Fruit fly (Drosophila melanogaster) whole organism, embryonic: ENCODE results near the gene ArfGAP1.

Source experiments
- ATbp ChIP-seq: fragments of 200-800 bp; sonication (Bioruptor generic); optimal IDR thresholded peaks from 2 replicates; lab custom pipeline; 2017; ENCODE audit warnings: missing biosample characterization, mild to moderate bottlenecking, missing genetic modification characterization, missing genetic modification reagents
- Aef1 ChIP-seq: fragments of 200-800 bp; sonication (Bioruptor generic); IDR thresholded peaks from 3 replicates; pipeline ENCODE4 v1.3.6; 2022; ENCODE audit warnings: missing biosample characterization, missing genetic modification characterization
- CG11398 ChIP-seq: fragments of 200-800 bp; sonication (Bioruptor generic); optimal IDR thresholded peaks from 2 replicates; lab custom pipeline; 2016; ENCODE audit warnings: missing biosample characterization, missing genetic modification characterization
- CG13424 ChIP-seq: fragments of 200-800 bp; sonication (Bioruptor generic); optimal IDR thresholded peaks from 2 replicates; lab custom pipeline; 2019; ENCODE audit warnings: missing biosample characterization, mild to moderate bottlenecking, missing genetic modification characterization, moderate library complexity
- CG13624 ChIP-seq: fragments of 200-800 bp; sonication (Bioruptor generic); optimal IDR thresholded peaks from 2 replicates; lab custom pipeline; 2016; ENCODE audit warnings: missing biosample characterization, missing genetic modification characterization
- CG13894 ChIP-seq: fragments of 200-800 bp; sonication (Bioruptor generic); optimal IDR thresholded peaks from 3 replicates; lab custom pipeline; 2018; ENCODE audit warnings: missing biosample characterization, mild to moderate bottlenecking, missing genetic modification characterization, moderate library complexity
- CG14710 ChIP-seq: fragments of 200-800 bp; sonication (Bioruptor generic); optimal IDR thresholded peaks from 3 replicates; lab custom pipeline; 2019; ENCODE audit warnings: missing biosample characterization, mild to moderate bottlenecking, missing genetic modification characterization, moderate library complexity
- CG14860 ChIP-seq: fragments of 200-800 bp; sonication (Bioruptor generic); IDR thresholded peaks from 3 replicates; pipeline ENCODE4 v1.3.6; 2022; ENCODE audit warnings: missing biosample characterization, missing genetic modification characterization; ENCODE audit not compliant: partially characterized antibody
- CG16813 ChIP-seq: fragments of 200-800 bp; sonication (Bioruptor generic); IDR thresholded peaks from 3 replicates; pipeline ENCODE4 v1.3.6; 2022; ENCODE audit warnings: missing biosample characterization, missing genetic modification characterization; ENCODE audit not compliant: partially characterized antibody
- CG17186 ChIP-seq: fragments of 200-800 bp; sonication (Bioruptor generic); optimal IDR thresholded peaks from 3 replicates; lab custom pipeline; 2017; ENCODE audit warnings: missing biosample characterization, missing genetic modification reagents, missing genetic modification characterization
- CG18599 ChIP-seq: fragments of 200-800 bp; sonication (Bioruptor generic); optimal IDR thresholded peaks from 3 replicates; lab custom pipeline; 2017; ENCODE audit warnings: missing biosample characterization, missing genetic modification characterization, mild to moderate bottlenecking, moderate library complexity, missing genetic modification reagents
- CG33557 ChIP-seq: fragments of 200-800 bp; sonication (Bioruptor generic); optimal IDR thresholded peaks from 2 replicates; lab custom pipeline; 2019; ENCODE audit warnings: missing biosample characterization, mild to moderate bottlenecking, missing genetic modification characterization, moderate library complexity
- CG3407 ChIP-seq: fragments of 200-800 bp; sonication (Bioruptor generic); optimal IDR thresholded peaks from 2 replicates; lab custom pipeline; 2018; ENCODE audit warnings: missing biosample characterization, mild to moderate bottlenecking, missing genetic modification characterization
- CG4404 ChIP-seq: fragments of 200-800 bp; sonication (Bioruptor generic); IDR thresholded peaks from 2 replicates; pipeline ENCODE4 v1.3.6; 2022; ENCODE audit warnings: missing biosample characterization, missing genetic modification characterization
- CG4707 ChIP-seq: fragments of 200-800 bp; sonication (Bioruptor generic); optimal IDR thresholded peaks from 2 replicates; lab custom pipeline; 2018; ENCODE audit warnings: missing biosample characterization, mild to moderate bottlenecking, missing genetic modification characterization, moderate library complexity
- CG8359 ChIP-seq: fragments of 200-800 bp; sonication (Bioruptor generic); optimal IDR thresholded peaks from 2 replicates; lab custom pipeline; 2017; ENCODE audit warnings: missing biosample characterization, mild to moderate bottlenecking, missing genetic modification characterization, borderline replicate concordance
- CG8924 ChIP-seq: fragments of 200-800 bp; optimal IDR thresholded peaks from 3 replicates; lab custom pipeline; 2019; ENCODE audit warnings: missing biosample characterization, mild to moderate bottlenecking, missing genetic modification characterization, moderate library complexity
- CG8944 ChIP-seq: fragments of 200-800 bp; sonication (Bioruptor generic); optimal IDR thresholded peaks from 3 replicates; lab custom pipeline; 2016; ENCODE audit warnings: missing biosample characterization, missing genetic modification characterization
- CG9727 ChIP-seq: fragments of 200-800 bp; sonication (Bioruptor generic); optimal IDR thresholded peaks from 3 replicates; lab custom pipeline; 2017; ENCODE audit warnings: missing biosample characterization, mild to moderate bottlenecking, missing genetic modification characterization
- CG9817 ChIP-seq: fragments of 200-800 bp; sonication (Bioruptor generic); optimal IDR thresholded peaks from 2 replicates; lab custom pipeline; 2018; ENCODE audit warnings: missing biosample characterization, mild to moderate bottlenecking, missing genetic modification characterization, moderate library complexity
- CG9932 ChIP-seq: fragments of 200-800 bp; sonication (Bioruptor generic); IDR thresholded peaks from 2 replicates; pipeline ENCODE4 v1.3.6; 2022; ENCODE audit warnings: missing biosample characterization, missing genetic modification characterization
- D19A ChIP-seq: fragments of 200-800 bp; optimal IDR thresholded peaks from 3 replicates; lab custom pipeline; 2019; ENCODE audit warnings: missing biosample characterization, mild to moderate bottlenecking, missing genetic modification characterization, moderate library complexity
- Dek ChIP-seq: fragments of 200-800 bp; sonication (Bioruptor generic); optimal IDR thresholded peaks from 3 replicates; lab custom pipeline; 2019; ENCODE audit warnings: missing biosample characterization, mild to moderate bottlenecking, missing genetic modification characterization, moderate library complexity
- Elba2 ChIP-seq: fragments of 200-800 bp; sonication (Bioruptor generic); optimal IDR thresholded peaks from 3 replicates; lab custom pipeline; 2016; ENCODE audit warnings: missing biosample characterization, missing genetic modification characterization
- Fer1 ChIP-seq: fragments of 200-800 bp; sonication (Bioruptor generic); optimal IDR thresholded peaks from 2 replicates; lab custom pipeline; 2017; ENCODE audit warnings: missing biosample characterization, mild to moderate bottlenecking, missing genetic modification characterization
- NC2β ChIP-seq: fragments of 200-800 bp; sonication (Bioruptor generic); optimal IDR thresholded peaks from 2 replicates; lab custom pipeline; 2016; ENCODE audit warnings: missing biosample characterization, missing genetic modification characterization
- NK7.1 ChIP-seq: fragments of 200-800 bp; sonication (Bioruptor generic); optimal IDR thresholded peaks from 3 replicates; lab custom pipeline; 2016; ENCODE audit warnings: missing biosample characterization, missing genetic modification characterization
- Poxn ChIP-seq: fragments of 200-800 bp; sonication (Bioruptor generic); IDR thresholded peaks from 2 replicates; pipeline ENCODE4 v1.3.6; 2022; ENCODE audit warnings: missing biosample characterization, missing genetic modification characterization
- Ssrp ChIP-seq: fragments of 200-800 bp; sonication (Bioruptor generic); optimal IDR thresholded peaks from 2 replicates; lab custom pipeline; 2018; ENCODE audit warnings: missing biosample characterization, mild to moderate bottlenecking, missing genetic modification characterization, moderate library complexity
- Taf1 ChIP-seq: fragments of 200-800 bp; sonication (Bioruptor generic); IDR thresholded peaks from 2 replicates; pipeline ENCODE4 v1.3.6; 2022; ENCODE audit warnings: missing biosample characterization, missing genetic modification characterization
- YL-1 ChIP-seq: fragments of 200-800 bp; sonication (Bioruptor generic); optimal IDR thresholded peaks from 3 replicates; lab custom pipeline; 2017; ENCODE audit warnings: missing biosample characterization, mild to moderate bottlenecking, missing genetic modification characterization
- amos ChIP-seq: fragments of 200-800 bp; sonication (Bioruptor generic); IDR thresholded peaks from 2 replicates; pipeline ENCODE4 v1.3.6; 2022; ENCODE audit warnings: missing biosample characterization, missing genetic modification characterization; ENCODE audit not compliant: partially characterized antibody
- az2 ChIP-seq: fragments of 200-800 bp; sonication (Bioruptor generic); optimal IDR thresholded peaks from 3 replicates; lab custom pipeline; 2016; ENCODE audit warnings: missing biosample characterization, missing genetic modification characterization
- corto ChIP-seq: fragments of 200-800 bp; sonication (Bioruptor generic); optimal IDR thresholded peaks from 2 replicates; lab custom pipeline; 2016; ENCODE audit warnings: missing biosample characterization, mild to moderate bottlenecking, missing genetic modification characterization, moderate library complexity
- dysf ChIP-seq: fragments of 200-800 bp; sonication (Bioruptor generic); IDR thresholded peaks from 3 replicates; pipeline ENCODE4 v1.3.6; 2022; ENCODE audit warnings: missing biosample characterization, missing genetic modification characterization
- gem ChIP-seq: fragments of 200-800 bp; sonication (Bioruptor generic); optimal IDR thresholded peaks from 2 replicates; lab custom pipeline; 2019; ENCODE audit warnings: missing biosample characterization, mild to moderate bottlenecking, missing genetic modification characterization, moderate library complexity
- hth ChIP-seq: fragments of >200 bp; optimal IDR thresholded peaks from 2 replicates; lab custom pipeline; 2017; ENCODE audit warnings: inconsistent platforms
- jigr1 ChIP-seq: fragments of 200-800 bp; sonication (Bioruptor generic); IDR thresholded peaks from 3 replicates; pipeline ENCODE4 v1.3.6; 2022; ENCODE audit warnings: missing biosample characterization, missing genetic modification characterization
- lola ChIP-seq, 3 experiments: fragments of >200 bp in 2 of 3; fragments of 200-800 bp in 1 of 3; sonication (Bioruptor generic) in 1 of 3; optimal IDR thresholded peaks; 2 replicates each; lab custom pipeline; 2017 to 2019; ENCODE audit warnings: missing biosample characterization in 3 of 3, missing genetic modification characterization in 3 of 3, mild to moderate bottlenecking in 1 of 3, moderate library complexity in 1 of 3
- lov ChIP-seq, 2 experiments: fragments of 200-800 bp in 1 of 2; fragments of >200 bp in 1 of 2; sonication (Bioruptor generic) in 1 of 2; IDR thresholded peaks in 1 of 2; optimal IDR thresholded peaks in 1 of 2; 2 replicates in 1 of 2; 3 replicates in 1 of 2; pipeline versions ENCODE4 v1.3.6 to Lab custom; 2017 to 2022; ENCODE audit warnings: missing biosample characterization in 1 of 2, missing genetic modification characterization in 1 of 2
- nmo ChIP-seq: fragments of 200-800 bp; sonication (Bioruptor generic); optimal IDR thresholded peaks from 2 replicates; lab custom pipeline; 2018; ENCODE audit warnings: missing biosample characterization, mild to moderate bottlenecking, missing genetic modification characterization, moderate library complexity
- nom ChIP-seq: fragments of 200-800 bp; sonication (Bioruptor generic); optimal IDR thresholded peaks from 2 replicates; lab custom pipeline; 2017; ENCODE audit warnings: missing biosample characterization, missing genetic modification characterization, mild to moderate bottlenecking, moderate library complexity, missing genetic modification reagents
- peb ChIP-seq: fragments of 200-800 bp; sonication (Bioruptor generic); IDR thresholded peaks from 2 replicates; pipeline ENCODE4 v1.3.6; 2022; ENCODE audit warnings: missing biosample characterization, missing genetic modification characterization
- pros ChIP-seq: fragments of 200-800 bp; sonication (Bioruptor generic); optimal IDR thresholded peaks from 3 replicates; lab custom pipeline; 2019; ENCODE audit warnings: missing biosample characterization, mild to moderate bottlenecking, missing genetic modification characterization, moderate library complexity
- ranshi ChIP-seq: fragments of 200-800 bp; sonication (Bioruptor generic); IDR thresholded peaks from 2 replicates; pipeline ENCODE4 v1.3.6; 2022; ENCODE audit warnings: missing biosample characterization, missing genetic modification characterization
- row ChIP-seq: fragments of 200-800 bp; sonication (Bioruptor generic); IDR thresholded peaks from 3 replicates; pipeline ENCODE4 v1.3.6; 2022; ENCODE audit warnings: missing biosample characterization, missing genetic modification characterization
- sens ChIP-seq: fragments of 200-800 bp; sonication (Bioruptor generic); peaks from one replicate; lab custom pipeline; 2016; ENCODE audit warnings: missing biosample characterization, missing genetic modification characterization
- sens-2 ChIP-seq: fragments of 200-800 bp; sonication (Bioruptor generic); IDR thresholded peaks from 2 replicates; pipeline ENCODE4 v1.3.6; 2022; ENCODE audit warnings: missing biosample characterization, missing genetic modification characterization
- usp ChIP-seq: fragments of >200 bp; optimal IDR thresholded peaks from 2 replicates; lab custom pipeline; 2017; ENCODE audit warnings: missing biosample characterization, missing genetic modification characterization
- wek ChIP-seq: fragments of 200-800 bp; sonication (Bioruptor generic); optimal IDR thresholded peaks from 3 replicates; lab custom pipeline; 2018; ENCODE audit warnings: missing biosample characterization, mild to moderate bottlenecking, missing genetic modification characterization, moderate library complexity

The ArfGAP1 gene

dm6 chr3L:12442593-12442992 is 25.2 kb upstream of the ArfGAP1 start (continued):
- no peak for TF ChIP-seq CG17186
- TF ChIP-seq CG11398: no peak
- TF ChIP-seq CG13624: no peak
- peak; percentile 68 for TF ChIP-seq sens (GFP tag; lab: Kevin White, UChicago)
- TF ChIP-seq CG8924 (tag; lab: Kevin White, UChicago): peak; percentile 12
- TF ChIP-seq CG33557 (GFP tag; lab: Kevin White, UChicago): peak; percentile 31
- TF ChIP-seq gem: peak; percentile 39
- TF ChIP-seq hth (lab: Kevin White, UChicago): no peak
- peak; percentile 19 for TF ChIP-seq nom (GFP tag; lab: Kevin White, UChicago)
- TF ChIP-seq row (GFP tag; lab: Robert Waterston, UW): peak; percentile 59; the same call in 2 of the 3 replicates
- no peak for TF ChIP-seq Fer1 (GFP tag; lab: Kevin White, UChicago)
- no peak for TF ChIP-seq Ssrp (tag; lab: Kevin White, UChicago)
- no peak for TF ChIP-seq usp (GFP tag; lab: Kevin White, UChicago)
- no peak for TF ChIP-seq Dek
- TF ChIP-seq CG3407: no peak
- TF ChIP-seq CG13424 (tag; lab: Kevin White, UChicago): peak; percentile 1
- no peak for TF ChIP-seq NC2β
- no peak for TF ChIP-seq D19A (tag; lab: Kevin White, UChicago)
- no peak for TF ChIP-seq CG13894 (tag; lab: Kevin White, UChicago)
- no peak for TF ChIP-seq pros (GFP tag; lab: Kevin White, UChicago)
- peak; percentile 11 for TF ChIP-seq CG9727 (GFP tag; lab: Kevin White, UChicago)
- no peak for TF ChIP-seq YL-1 (GFP tag; lab: Kevin White, UChicago)
- TF ChIP-seq Poxn (GFP tag; lab: Robert Waterston, UW): no peak
- no peak for TF ChIP-seq CG18599 (GFP tag; lab: Kevin White, UChicago)
- no peak for TF ChIP-seq Taf1 (GFP tag; lab: Robert Waterston, UW)
- no peak for TF ChIP-seq lov (optimal IDR thresholded peaks at IDR 0.05; lab: Kevin White, UChicago)
- TF ChIP-seq lov (GFP tag; IDR thresholded peaks at IDR 0.05; lab: Robert Waterston, UW): no peak
- no peak for TF ChIP-seq ranshi (GFP tag; lab: Robert Waterston, UW)
- no peak for TF ChIP-seq CG8359
- peak; percentile 75 for TF ChIP-seq CG4707 (GFP tag; lab: Kevin White, UChicago)
- no peak for TF ChIP-seq peb (GFP tag; lab: Robert Waterston, UW)
- no peak for TF ChIP-seq CG16813 (GFP tag; lab: Robert Waterston, UW)
- TF ChIP-seq az2 (GFP tag; lab: Kevin White, UChicago): peak; percentile 19
- TF ChIP-seq dysf: no peak
- no peak for TF ChIP-seq ATbp (GFP tag; lab: Kevin White, UChicago)
- no peak for TF ChIP-seq Elba2 (GFP tag; lab: Kevin White, UChicago)
- TF ChIP-seq Aef1 (GFP tag; lab: Robert Waterston, UW): no peak
- TF ChIP-seq CG14860 (GFP tag; lab: Robert Waterston, UW): no peak
- no peak for TF ChIP-seq CG8944
- no peak for TF ChIP-seq NK7.1 (GFP tag; lab: Kevin White, UChicago)
- no peak for TF ChIP-seq jigr1 (GFP tag; lab: Robert Waterston, UW)
- no peak for TF ChIP-seq CG9932
- peak; percentile 28 for TF ChIP-seq nmo
- TF ChIP-seq CG14710 (tag; lab: Kevin White, UChicago): peak; percentile 38
- peak in 1 of 3 experiments; percentile 60 for TF ChIP-seq lola (GFP tag; optimal IDR thresholded peaks at IDR 0.05; lab: Kevin White, UChicago)
- no peak for TF ChIP-seq sens-2 (GFP tag; lab: Robert Waterston, UW)
- no peak for TF ChIP-seq CG9817
- TF ChIP-seq CG4404 (GFP tag; lab: Robert Waterston, UW): no peak
- no peak for TF ChIP-seq corto (GFP tag; lab: Kevin White, UChicago)
- TF ChIP-seq wek (GFP tag; lab: Kevin White, UChicago): no peak
- TF ChIP-seq amos (GFP tag; lab: Robert Waterston, UW): no peak
